Worm (Caenorhabditis elegans) whole organism, midembryonic: ENCODE data around the gene hsp-43.

Experiments used
- T22C8.4 ChIP-seq: fragments of 200-800 bp; sonication (Bioruptor generic); IDR thresholded peaks from 2 replicates; pipeline ENCODE4 v1.3.6; 2022; ENCODE audit warnings: missing genetic modification characterization, missing compliant biosample characterization
- cog-1 ChIP-seq: sonication (generic microtip); optimal IDR thresholded peaks from 2 replicates; lab custom pipeline; 2016; ENCODE audit warnings: missing genetic modification characterization, missing compliant biosample characterization
- flt-1 ChIP-seq: fragments of 200-800 bp; sonication (Bioruptor generic); IDR thresholded peaks from 2 replicates; pipeline ENCODE4 v1.3.6; 2022; ENCODE audit warnings: missing genetic modification characterization, missing compliant biosample characterization
- klf-2 ChIP-seq: fragments of 200-800 bp; sonication (Bioruptor generic); conservative IDR thresholded peaks from 2 replicates; pipeline ENCODE4 v1.3.6; 2022; ENCODE audit warnings: missing genetic modification reagents, missing genetic modification characterization, missing compliant biosample characterization
- med-1 ChIP-seq: sonication (generic microtip); optimal IDR thresholded peaks from 2 replicates; lab custom pipeline; 2017; ENCODE audit warnings: missing genetic modification characterization, mild to moderate bottlenecking, missing compliant biosample characterization, antibody characterized with exemption, missing genetic modification reagents; ENCODE audit not compliant: insufficient read depth
- ref-1 ChIP-seq: fragments of 200-800 bp; sonication (Bioruptor generic); conservative IDR thresholded peaks from 2 replicates; pipeline ENCODE4 v1.3.6; 2022; ENCODE audit warnings: missing genetic modification reagents, missing genetic modification characterization, missing compliant biosample characterization
- tab-1 ChIP-seq: fragments of 200-800 bp; sonication (Bioruptor generic); IDR thresholded peaks from 2 replicates; pipeline ENCODE4 v1.3.6; 2022; ENCODE audit warnings: missing genetic modification characterization, missing compliant biosample characterization
- ztf-23 ChIP-seq: fragments of 200-800 bp; sonication (Bioruptor generic); IDR thresholded peaks from 2 replicates; pipeline ENCODE4 v1.3.6; 2022; ENCODE audit warnings: missing genetic modification reagents, missing genetic modification characterization, missing compliant biosample characterization
- ztf-29 ChIP-seq: fragments of 200-800 bp; sonication (Bioruptor generic); IDR thresholded peaks from 2 replicates; pipeline ENCODE4 v1.3.6; 2022; ENCODE audit warnings: missing genetic modification reagents, missing genetic modification characterization, missing compliant biosample characterization

- no peak for TF ChIP-seq med-1
- TF ChIP-seq T22C8.4 (GFP tag; lab: Robert Waterston, UW) = no peak
- TF ChIP-seq flt-1 = no peak
- TF ChIP-seq ztf-29 (GFP tag; lab: Robert Waterston, UW) = no peak
- no peak for TF ChIP-seq cog-1
- no peak for TF ChIP-seq ztf-23 (GFP tag; lab: Robert Waterston, UW)
- TF ChIP-seq klf-2 (GFP tag; lab: Robert Waterston, UW) = no peak
- TF ChIP-seq ref-1 (GFP tag; lab: Robert Waterston, UW) = no peak
- no peak for TF ChIP-seq tab-1
These were observed 18.2 kb upstream of the hsp-43 start for ce11 chrX:6253566-6253898.
